Worm (Caenorhabditis elegans) whole organism, late embryonic: ENCODE results near the gene C27H6.9.

Experiments
- C08G9.2 ChIP-seq: sonication (generic microtip); optimal IDR thresholded peaks from 2 replicates; lab custom pipeline; 2016; ENCODE audit warnings: mild to moderate bottlenecking, missing genetic modification characterization, moderate library complexity, missing compliant biosample characterization
- C38D4.7 ChIP-seq: fragments of 200-800 bp; sonication (Bioruptor generic); optimal IDR thresholded peaks from 2 replicates; lab custom pipeline; 2018; ENCODE audit warnings: mild to moderate bottlenecking, missing genetic modification characterization, moderate library complexity, missing compliant biosample characterization
- F13H6.1 ChIP-seq: sonication (generic microtip); optimal IDR thresholded peaks from 2 replicates; lab custom pipeline; 2016; ENCODE audit warnings: missing genetic modification characterization, missing compliant biosample characterization
- K02D7.2 ChIP-seq: sonication (generic microtip); optimal IDR thresholded peaks from 2 replicates; lab custom pipeline; 2017; ENCODE audit warnings: mild to moderate bottlenecking, missing genetic modification characterization, missing compliant biosample characterization
- K09A11.1 ChIP-seq: sonication (generic microtip); optimal IDR thresholded peaks from 2 replicates; lab custom pipeline; 2017; ENCODE audit warnings: antibody characterized with exemption, mild to moderate bottlenecking, missing genetic modification characterization, missing compliant biosample characterization; ENCODE audit not compliant: insufficient read depth
- T23F11.4 ChIP-seq: fragments of 200-800 bp; sonication (Bioruptor generic); optimal IDR thresholded peaks from 2 replicates; lab custom pipeline; 2018; ENCODE audit warnings: mild to moderate bottlenecking, missing genetic modification characterization, missing compliant biosample characterization
- ahr-1 ChIP-seq: sonication (generic microtip); optimal IDR thresholded peaks from 2 replicates; lab custom pipeline; 2016; ENCODE audit warnings: missing genetic modification characterization, missing compliant biosample characterization
- ama-1 ChIP-seq: fragments of 150-350 bp; optimal IDR thresholded peaks from 2 replicates; lab custom pipeline; 2014
- ceh-18 ChIP-seq: sonication (generic microtip); optimal IDR thresholded peaks from 2 replicates; lab custom pipeline; 2016; ENCODE audit warnings: missing genetic modification characterization, missing compliant biosample characterization
- ceh-19 ChIP-seq: fragments of 200-800 bp; sonication (Bioruptor generic); optimal IDR thresholded peaks from 2 replicates; lab custom pipeline; 2018; ENCODE audit warnings: mild to moderate bottlenecking, missing genetic modification characterization, missing compliant biosample characterization
- ceh-22 ChIP-seq: sonication (generic microtip); optimal IDR thresholded peaks from 2 replicates; lab custom pipeline; 2017; ENCODE audit warnings: missing biosample characterization, missing genetic modification characterization
- ceh-24 ChIP-seq: sonication (generic microtip); optimal IDR thresholded peaks from 2 replicates; lab custom pipeline; 2016; ENCODE audit warnings: mild to moderate bottlenecking, missing genetic modification characterization, missing compliant biosample characterization
- ceh-34 ChIP-seq: sonication (generic microtip); optimal IDR thresholded peaks from 2 replicates; lab custom pipeline; 2016; ENCODE audit warnings: mild to moderate bottlenecking, missing genetic modification characterization, missing compliant biosample characterization
- ceh-6 ChIP-seq: fragments of 200-800 bp; sonication (Bioruptor generic); optimal IDR thresholded peaks from 2 replicates; lab custom pipeline; 2018; ENCODE audit warnings: mild to moderate bottlenecking, missing genetic modification characterization, missing compliant biosample characterization
- elt-2 ChIP-seq: sonication (generic microtip); optimal IDR thresholded peaks from 2 replicates; lab custom pipeline; 2016; ENCODE audit warnings: missing genetic modification reagents, missing genetic modification characterization, missing compliant biosample characterization
- elt-4 ChIP-seq: sonication (generic microtip); optimal IDR thresholded peaks from 2 replicates; lab custom pipeline; 2016; ENCODE audit warnings: missing genetic modification characterization, missing compliant biosample characterization
- fax-1 ChIP-seq: sonication (generic microtip); optimal IDR thresholded peaks from 2 replicates; lab custom pipeline; 2016; ENCODE audit warnings: missing genotype, missing genetic modification characterization, missing compliant biosample characterization
- fkh-6 ChIP-seq: sonication (generic microtip); optimal IDR thresholded peaks from 2 replicates; lab custom pipeline; 2016; ENCODE audit warnings: missing genetic modification characterization, missing compliant biosample characterization
- gmeb-2 ChIP-seq: sonication (generic microtip); optimal IDR thresholded peaks from 2 replicates; lab custom pipeline; 2016; ENCODE audit warnings: missing genetic modification characterization, inconsistent platforms, missing compliant biosample characterization
- hlh-13 ChIP-seq: fragments of 200-800 bp; sonication (Bioruptor generic); optimal IDR thresholded peaks from 2 replicates; lab custom pipeline; 2018; ENCODE audit warnings: mild to moderate bottlenecking, missing genetic modification characterization, missing compliant biosample characterization
- hlh-15 ChIP-seq: sonication (generic microtip); optimal IDR thresholded peaks from 2 replicates; lab custom pipeline; 2016; ENCODE audit warnings: missing genetic modification characterization, missing compliant biosample characterization
- hlh-30 ChIP-seq: sonication (generic microtip); optimal IDR thresholded peaks from 2 replicates; lab custom pipeline; 2017; ENCODE audit warnings: antibody characterized with exemption, missing genetic modification characterization, missing compliant biosample characterization; ENCODE audit not compliant: insufficient read depth
- lin-11 ChIP-seq: fragments of 200-800 bp; sonication (Bioruptor generic); optimal IDR thresholded peaks from 2 replicates; lab custom pipeline; 2018; ENCODE audit warnings: mild to moderate bottlenecking, missing genetic modification characterization, missing compliant biosample characterization
- madf-2 ChIP-seq: sonication (generic microtip); optimal IDR thresholded peaks from 2 replicates; lab custom pipeline; 2017; ENCODE audit warnings: missing genetic modification characterization, missing compliant biosample characterization
- mec-3 ChIP-seq: sonication (generic microtip); optimal IDR thresholded peaks from 2 replicates; lab custom pipeline; 2016; ENCODE audit warnings: borderline replicate concordance, missing genetic modification characterization, missing compliant biosample characterization
- nhr-11 ChIP-seq: fragments of 150-350 bp; optimal IDR thresholded peaks from 2 replicates; lab custom pipeline; 2014; ENCODE audit warnings: missing biosample characterization, missing genetic modification characterization
- npax-4 ChIP-seq: sonication (generic microtip); optimal IDR thresholded peaks from 2 replicates; lab custom pipeline; 2016; ENCODE audit warnings: missing genetic modification characterization, missing compliant biosample characterization
- pag-3 ChIP-seq: sonication (generic microtip); optimal IDR thresholded peaks from 2 replicates; lab custom pipeline; 2016; ENCODE audit warnings: missing compliant biosample characterization, missing genetic modification characterization, borderline replicate concordance
- pqm-1 ChIP-seq: sonication (generic microtip); optimal IDR thresholded peaks from 2 replicates; lab custom pipeline; 2016; ENCODE audit warnings: missing genetic modification characterization, missing compliant biosample characterization
- pros-1 ChIP-seq: fragments of 150-350 bp; optimal IDR thresholded peaks from 2 replicates; lab custom pipeline; 2014; ENCODE audit warnings: missing biosample characterization, missing genetic modification reagents, missing genetic modification characterization
- tbx-2 ChIP-seq: sonication (generic microtip); optimal IDR thresholded peaks from 2 replicates; lab custom pipeline; 2016; ENCODE audit warnings: missing genetic modification characterization, missing compliant biosample characterization
- ttx-3 ChIP-seq: sonication (generic microtip); optimal IDR thresholded peaks from 2 replicates; lab custom pipeline; 2016; ENCODE audit warnings: missing genetic modification reagents, missing genetic modification characterization, missing compliant biosample characterization
- unc-3 ChIP-seq, 2 experiments: fragments of 200-800 bp in 1 of 2; sonication (Bioruptor generic) in 1 of 2; sonication (generic microtip) in 1 of 2; conservative IDR thresholded peaks in 1 of 2; optimal IDR thresholded peaks in 1 of 2; 2 replicates each; pipeline versions ENCODE4 v1.3.6 to Lab custom; 2016 to 2022; ENCODE audit warnings: missing compliant biosample characterization in 2 of 2, missing genetic modification characterization in 2 of 2, missing genetic modification reagents in 1 of 2
- unc-42 ChIP-seq: sonication (generic microtip); optimal IDR thresholded peaks from 2 replicates; lab custom pipeline; 2016; ENCODE audit warnings: missing genotype, missing genetic modification characterization, missing compliant biosample characterization
- unc-55 ChIP-seq: sonication (generic microtip); optimal IDR thresholded peaks from 2 replicates; lab custom pipeline; 2017; ENCODE audit warnings: missing biosample characterization, missing genetic modification reagents, missing genetic modification characterization
- unc-86 ChIP-seq: sonication (generic microtip); optimal IDR thresholded peaks from 2 replicates; lab custom pipeline; 2016; ENCODE audit warnings: missing genetic modification characterization, missing compliant biosample characterization
- zip-5 ChIP-seq: sonication (generic microtip); optimal IDR thresholded peaks from 2 replicates; lab custom pipeline; 2016; ENCODE audit warnings: missing genetic modification characterization, missing compliant biosample characterization

Gene C27H6.9

ce11 chrV:9986177-9986576 is 3.5 kb downstream of the C27H6.9 start, which contains the start of gene rmd-2:
rmd-2 (minus strand) TSS chrV:9986277.
- no peak for TF ChIP-seq ceh-24
- TF ChIP-seq gmeb-2 (tag; lab: Kevin White, UChicago): no peak
- TF ChIP-seq pqm-1 (tag; lab: Kevin White, UChicago): no peak
- TF ChIP-seq unc-3 (GFP tag; conservative IDR thresholded peaks at IDR 0.05; lab: Robert Waterston, UW): no peak
- no peak for TF ChIP-seq unc-3 (tag; optimal IDR thresholded peaks at IDR 0.05; lab: Kevin White, UChicago)
- TF ChIP-seq unc-55 (GFP tag; lab: Kevin White, UChicago): no peak
- peak; percentile 28 for TF ChIP-seq hlh-30 (tag; lab: Kevin White, UChicago)
- TF ChIP-seq, all 69 proteins: peak for 1

ce11 chrV:9987688-9988087 is 5.0 kb downstream of the C27H6.9 start, which contains the start of gene C27H6.8:
C27H6.8 (minus strand) TSS chrV:9987788.
- TF ChIP-seq unc-42 (tag; lab: Kevin White, UChicago) (no peak), pqm-1 (tag; lab: Kevin White, UChicago) (no peak), unc-86 (tag; lab: Kevin White, UChicago) (no peak), ceh-24 (no peak), F13H6.1 (tag; lab: Kevin White, UChicago) (no peak), K09A11.1 (tag; lab: Kevin White, UChicago) (no peak), ahr-1 (tag; lab: Kevin White, UChicago) (no peak), zip-5 (tag; lab: Kevin White, UChicago) (no peak), C38D4.7 (no peak), T23F11.4 (GFP tag; lab: Kevin White, UChicago) (no peak), pros-1 (tag; lab: Kevin White, UChicago) (no peak), unc-55 (GFP tag; lab: Kevin White, UChicago) (no peak), nhr-11 (tag; lab: Kevin White, UChicago) (no peak), elt-2 (tag; lab: Kevin White, UChicago) (no peak), hlh-15 (tag; lab: Kevin White, UChicago) (no peak), ceh-22 (tag; lab: Kevin White, UChicago) (no peak), ceh-6 (GFP tag; lab: Kevin White, UChicago) (no peak), ttx-3 (tag; lab: Kevin White, UChicago) (no peak)

ce11 chrV:9991610-9992009 is 8.9 kb downstream of the C27H6.9 start, which contains the start of the genes rde-1 and trpp-6:
rde-1 (minus strand) TSS chrV:9991642.
trpp-6 (plus strand) TSS chrV:9991895.
- TF ChIP-seq fax-1 (tag; lab: Kevin White, UChicago) (no peak), hlh-13 (GFP tag; lab: Kevin White, UChicago) (no peak), K02D7.2 (tag; lab: Kevin White, UChicago) (no peak), fkh-6 (tag; lab: Kevin White, UChicago) (no peak), pag-3 (no peak), ceh-18 (tag; lab: Kevin White, UChicago) (no peak), ceh-19 (GFP tag; lab: Kevin White, UChicago) (no peak), unc-55 (GFP tag; lab: Kevin White, UChicago) (no peak), unc-42 (tag; lab: Kevin White, UChicago) (no peak), unc-3 (GFP tag; conservative IDR thresholded peaks at IDR 0.05; lab: Robert Waterston, UW) (no peak), unc-3 (tag; optimal IDR thresholded peaks at IDR 0.05; lab: Kevin White, UChicago) (no peak), tbx-2 (tag; lab: Kevin White, UChicago) (no peak), C08G9.2 (no peak), madf-2 (tag; lab: Kevin White, UChicago) (no peak), lin-11 (tag; lab: Kevin White, UChicago) (no peak), mec-3 (tag; lab: Kevin White, UChicago) (no peak), unc-86 (tag; lab: Kevin White, UChicago) (no peak), npax-4 (tag; lab: Kevin White, UChicago) (no peak), ceh-34 (tag; lab: Kevin White, UChicago) (no peak), elt-4 (no peak), ama-1 (lab: Kevin White, UChicago) (no peak)
- TF ChIP-seq, all 69 proteins: peak for 0
